Worm (Caenorhabditis elegans) whole organism, early embryonic: ENCODE measurements around the gene C13G3.1.

ENCODE experiments used
- B0310.2 ChIP-seq: sonication (generic microtip); optimal IDR thresholded peaks from 2 replicates; lab custom pipeline; 2016; ENCODE audit warnings: mild to moderate bottlenecking, missing genetic modification characterization, missing compliant biosample characterization
- F13C5.2 ChIP-seq: sonication (generic microtip); optimal IDR thresholded peaks from 2 replicates; lab custom pipeline; 2017; ENCODE audit warnings: mild to moderate bottlenecking, missing genetic modification characterization, inconsistent platforms, missing compliant biosample characterization
- aly-1 ChIP-seq: sonication (generic microtip); optimal IDR thresholded peaks from 2 replicates; lab custom pipeline; 2016; ENCODE audit warnings: missing genetic modification characterization, missing compliant biosample characterization
- ama-1 ChIP-seq: fragments of 150-350 bp; optimal IDR thresholded peaks from 2 replicates; lab custom pipeline; 2014
- ceh-13 ChIP-seq: fragments of 200-800 bp; sonication (Bioruptor generic); optimal IDR thresholded peaks from 2 replicates; lab custom pipeline; 2018; ENCODE audit warnings: mild to moderate bottlenecking, missing genetic modification characterization, missing compliant biosample characterization
- ceh-36 ChIP-seq: sonication (generic microtip); optimal IDR thresholded peaks from 2 replicates; lab custom pipeline; 2016; ENCODE audit warnings: missing genetic modification characterization, inconsistent platforms, missing compliant biosample characterization
- ets-7 ChIP-seq: sonication (generic microtip); optimal IDR thresholded peaks from 2 replicates; lab custom pipeline; 2016; ENCODE audit warnings: missing genotype, missing genetic modification characterization, missing compliant biosample characterization
- flt-1 ChIP-seq: fragments of 200-800 bp; sonication (Bioruptor generic); IDR thresholded peaks from 2 replicates; pipeline ENCODE4 v1.3.6; 2022; ENCODE audit warnings: missing genetic modification characterization, missing compliant biosample characterization
- hmbx-1 ChIP-seq: sonication (generic microtip); optimal IDR thresholded peaks from 2 replicates; lab custom pipeline; 2016; ENCODE audit warnings: mild to moderate bottlenecking, missing genetic modification characterization, missing compliant biosample characterization
- hmg-4 ChIP-seq: fragments of 200-800 bp; sonication (Bioruptor generic); optimal IDR thresholded peaks from 2 replicates; lab custom pipeline; 2018; ENCODE audit warnings: mild to moderate bottlenecking, missing genetic modification characterization, missing compliant biosample characterization
- hnd-1 ChIP-seq: sonication (generic microtip); optimal IDR thresholded peaks from 2 replicates; lab custom pipeline; 2016; ENCODE audit warnings: missing genetic modification characterization, missing compliant biosample characterization
- pes-1 ChIP-seq: fragments of 200-800 bp; sonication (Bioruptor generic); IDR thresholded peaks from 2 replicates; pipeline ENCODE4 v1.3.6; 2022; ENCODE audit warnings: missing genetic modification reagents, missing genetic modification characterization, missing compliant biosample characterization
- scrt-1 ChIP-seq: fragments of 200-800 bp; sonication (Bioruptor generic); IDR thresholded peaks from 2 replicates; pipeline ENCODE4 v1.3.6; 2022; ENCODE audit warnings: missing genetic modification characterization, missing compliant biosample characterization
- sea-1 ChIP-seq: fragments of 200-800 bp; sonication (Bioruptor generic); conservative IDR thresholded peaks from 2 replicates; pipeline ENCODE4 v1.3.6; 2022; ENCODE audit warnings: missing genetic modification characterization, missing compliant biosample characterization
- tbx-11 ChIP-seq: fragments of 200-800 bp; sonication (Bioruptor generic); IDR thresholded peaks from 2 replicates; pipeline ENCODE4 v1.3.6; 2022; ENCODE audit warnings: missing genetic modification characterization, missing compliant biosample characterization
- tbx-37 ChIP-seq: fragments of 200-800 bp; sonication (Bioruptor generic); conservative IDR thresholded peaks from 2 replicates; pipeline ENCODE4 v1.3.6; 2022; ENCODE audit warnings: missing genetic modification reagents, missing genetic modification characterization, missing compliant biosample characterization
- tra-4 ChIP-seq: sonication (generic microtip); optimal IDR thresholded peaks from 2 replicates; lab custom pipeline; 2017; ENCODE audit warnings: missing genetic modification characterization, missing compliant biosample characterization

The C13G3.1 gene

ce11 chrV:11051921-11052320, 39.7 kb upstream of the C13G3.1 start, which contains the start of gene T04C12.33:
T04C12.33 (plus strand) TSS chrV:11052221.
- no peak for TF ChIP-seq flt-1
- no peak for TF ChIP-seq tbx-37 (GFP tag; lab: Robert Waterston, UW)
- TF ChIP-seq scrt-1 (GFP tag; lab: Robert Waterston, UW) = no peak
- TF ChIP-seq tra-4 (tag; lab: Kevin White, UChicago) = no peak
- TF ChIP-seq hnd-1 (tag; lab: Kevin White, UChicago) = no peak
- no peak for TF ChIP-seq hmbx-1 (tag; lab: Kevin White, UChicago)
- no peak for TF ChIP-seq ets-7 (tag; lab: Kevin White, UChicago)
- TF ChIP-seq F13C5.2 (tag; lab: Kevin White, UChicago) = no peak

- TF ChIP-seq tbx-37 (GFP tag; lab: Robert Waterston, UW) = no peak
- no peak for TF ChIP-seq hnd-1 (tag; lab: Kevin White, UChicago)
These were observed 36.4 kb upstream of the C13G3.1 start, which contains the start of gene srh-74 for ce11 chrV:11048678-11049077. srh-74 (minus strand) TSS chrV:11048778.

ce11 chrV:11046730-11047129, 34.5 kb upstream of the C13G3.1 start, which contains the start of gene dhs-18:
dhs-18 (minus strand) TSS chrV:11046833.
- TF ChIP-seq B0310.2 (tag; lab: Kevin White, UChicago) (no peak), ceh-36 (tag; lab: Kevin White, UChicago) (no peak), pes-1 (no peak), flt-1 (no peak), aly-1 (tag; lab: Kevin White, UChicago) (no peak), F13C5.2 (tag; lab: Kevin White, UChicago) (no peak), hmg-4 (GFP tag; lab: Kevin White, UChicago) (no peak), ets-7 (tag; lab: Kevin White, UChicago) (no peak), scrt-1 (GFP tag; lab: Robert Waterston, UW) (no peak), ceh-13 (GFP tag; lab: Kevin White, UChicago) (no peak), sea-1 (no peak), tbx-11 (no peak), tra-4 (tag; lab: Kevin White, UChicago) (no peak), hnd-1 (tag; lab: Kevin White, UChicago) (no peak), tbx-37 (GFP tag; lab: Robert Waterston, UW) (no peak), hmbx-1 (tag; lab: Kevin White, UChicago) (no peak), ama-1 (lab: Kevin White, UChicago) (no peak)

ce11 chrV:11043767-11044166, 31.5 kb upstream of the C13G3.1 start, which contains the start of gene C45B11.6:
C45B11.6 (plus strand) TSS chrV:11044067.
- no peak for TF ChIP-seq ceh-13 (GFP tag; lab: Kevin White, UChicago)
- TF ChIP-seq hnd-1 (tag; lab: Kevin White, UChicago) = no peak
- TF ChIP-seq ama-1 (lab: Kevin White, UChicago) = no peak
- TF ChIP-seq tra-4 (tag; lab: Kevin White, UChicago) = no peak
- TF ChIP-seq flt-1 = no peak
- TF ChIP-seq ceh-36 (tag; lab: Kevin White, UChicago) = no peak
- no peak for TF ChIP-seq F13C5.2 (tag; lab: Kevin White, UChicago)
- no peak for TF ChIP-seq ets-7 (tag; lab: Kevin White, UChicago)
- no peak for TF ChIP-seq pes-1
- TF ChIP-seq hmbx-1 (tag; lab: Kevin White, UChicago) = no peak
- TF ChIP-seq sea-1 = no peak
- TF ChIP-seq hmg-4 (GFP tag; lab: Kevin White, UChicago) = no peak
- no peak for TF ChIP-seq tbx-11
- no peak for TF ChIP-seq tbx-37 (GFP tag; lab: Robert Waterston, UW)
- TF ChIP-seq aly-1 (tag; lab: Kevin White, UChicago) = no peak
- no peak for TF ChIP-seq B0310.2 (tag; lab: Kevin White, UChicago)
- no peak for TF ChIP-seq scrt-1 (GFP tag; lab: Robert Waterston, UW)

ce11 chrV:11042538-11042937, 30.3 kb upstream of the C13G3.1 start, which contains the start of gene C45B11.2:
C45B11.2 (plus strand) TSS chrV:11042710.
- no peak for TF ChIP-seq ama-1 (lab: Kevin White, UChicago)
- TF ChIP-seq aly-1 (tag; lab: Kevin White, UChicago) = no peak
- TF ChIP-seq B0310.2 (tag; lab: Kevin White, UChicago) = no peak
- TF ChIP-seq F13C5.2 (tag; lab: Kevin White, UChicago) = no peak
- no peak for TF ChIP-seq ceh-13 (GFP tag; lab: Kevin White, UChicago)
- TF ChIP-seq ceh-36 (tag; lab: Kevin White, UChicago) = no peak
- TF ChIP-seq hmg-4 (GFP tag; lab: Kevin White, UChicago) = no peak

ce11 chrV:11041499-11041898, 29.2 kb upstream of the C13G3.1 start, which contains the start of gene C45B11.5:
C45B11.5 (plus strand) TSS chrV:11041799.
- TF ChIP-seq ceh-13 (GFP tag; lab: Kevin White, UChicago) = no peak
- TF ChIP-seq sea-1 = no peak
- TF ChIP-seq B0310.2 (tag; lab: Kevin White, UChicago) = no peak
- no peak for TF ChIP-seq tbx-11
- TF ChIP-seq scrt-1 (GFP tag; lab: Robert Waterston, UW) = no peak
- TF ChIP-seq pes-1 = no peak
- no peak for TF ChIP-seq ceh-36 (tag; lab: Kevin White, UChicago)
- no peak for TF ChIP-seq F13C5.2 (tag; lab: Kevin White, UChicago)
- no peak for TF ChIP-seq hmbx-1 (tag; lab: Kevin White, UChicago)
- TF ChIP-seq ets-7 (tag; lab: Kevin White, UChicago) = no peak
- TF ChIP-seq flt-1 = no peak
- no peak for TF ChIP-seq tra-4 (tag; lab: Kevin White, UChicago)

- TF ChIP-seq ceh-13 (GFP tag; lab: Kevin White, UChicago) = no peak
- TF ChIP-seq hmbx-1 (tag; lab: Kevin White, UChicago) = no peak
- TF ChIP-seq pes-1 = no peak
- no peak for TF ChIP-seq flt-1
- no peak for TF ChIP-seq aly-1 (tag; lab: Kevin White, UChicago)
- no peak for TF ChIP-seq tbx-11
- TF ChIP-seq F13C5.2 (tag; lab: Kevin White, UChicago) = no peak
- no peak for TF ChIP-seq hmg-4 (GFP tag; lab: Kevin White, UChicago)
- no peak for TF ChIP-seq ceh-36 (tag; lab: Kevin White, UChicago)
- no peak for TF ChIP-seq B0310.2 (tag; lab: Kevin White, UChicago)
- TF ChIP-seq tra-4 (tag; lab: Kevin White, UChicago) = no peak
- no peak for TF ChIP-seq ets-7 (tag; lab: Kevin White, UChicago)
- TF ChIP-seq sea-1 = no peak
- TF ChIP-seq hnd-1 (tag; lab: Kevin White, UChicago) = no peak
- no peak for TF ChIP-seq scrt-1 (GFP tag; lab: Robert Waterston, UW)
- no peak for TF ChIP-seq ama-1 (lab: Kevin White, UChicago)
- no peak for TF ChIP-seq tbx-37 (GFP tag; lab: Robert Waterston, UW)
These were observed 28.2 kb upstream of the C13G3.1 start, which contains the start of gene C45B11.8 for ce11 chrV:11040473-11040872. C45B11.8 (plus strand) TSS chrV:11040773.
